Worm (Caenorhabditis elegans): Measurements from ENCODE around the gene nspg-13.

- TF ChIP-seq flt-1 (GFP tag; IDR thresholded peaks at IDR 0.05) (no peak), klf-2 (GFP tag; conservative IDR thresholded peaks at IDR 0.05) (no peak)
These were observed 21.8 kb downstream of the nspg-13 start for ce11 chrX:5276772-5277171.
